Fruit fly (Drosophila melanogaster): ENCODE measurements around the gene Ets65A.

dm6 chr3L:6130944-6131343 is 33.5 kb downstream of the Ets65A start, which contains the start of gene Lcp65Ag3:
- TF ChIP-seq Dif (GFP tag; optimal IDR thresholded peaks at IDR 0.05; ENCODE audit: partially characterized antibody), result no peak
- no peak for TF ChIP-seq psq (GFP tag; optimal IDR thresholded peaks at IDR 0.05)
- no peak for TF ChIP-seq OdsH (GFP tag; optimal IDR thresholded peaks at IDR 0.05)
- no peak for TF ChIP-seq N (GFP tag; optimal IDR thresholded peaks at IDR 0.05)
- TF ChIP-seq Myc (optimal IDR thresholded peaks at IDR 0.05), result no peak
- no peak for TF ChIP-seq HLH106 (tag; optimal IDR thresholded peaks at IDR 0.05)
- no peak for TF ChIP-seq pan (optimal IDR thresholded peaks at IDR 0.05)
- TF ChIP-seq dsf (GFP tag; optimal IDR thresholded peaks at IDR 0.05; ENCODE audit: borderline replicate concordance), result no peak
- no peak for TF ChIP-seq Dfd (GFP tag; optimal IDR thresholded peaks at IDR 0.05)
